Worm (Caenorhabditis elegans) whole organism, midembryonic: Measurements from ENCODE around the gene mltn-8.

Experiments
- cog-1 ChIP-seq: sonication (generic microtip); optimal IDR thresholded peaks from 2 replicates; lab custom pipeline; 2016; ENCODE audit warnings: missing genetic modification characterization, missing compliant biosample characterization
- flt-1 ChIP-seq: fragments of 200-800 bp; sonication (Bioruptor generic); IDR thresholded peaks from 2 replicates; pipeline ENCODE4 v1.3.6; 2022; ENCODE audit warnings: missing genetic modification characterization, missing compliant biosample characterization
- klf-2 ChIP-seq: fragments of 200-800 bp; sonication (Bioruptor generic); conservative IDR thresholded peaks from 2 replicates; pipeline ENCODE4 v1.3.6; 2022; ENCODE audit warnings: missing genetic modification reagents, missing genetic modification characterization, missing compliant biosample characterization
- ref-1 ChIP-seq: fragments of 200-800 bp; sonication (Bioruptor generic); conservative IDR thresholded peaks from 2 replicates; pipeline ENCODE4 v1.3.6; 2022; ENCODE audit warnings: missing genetic modification reagents, missing genetic modification characterization, missing compliant biosample characterization
- tab-1 ChIP-seq: fragments of 200-800 bp; sonication (Bioruptor generic); IDR thresholded peaks from 2 replicates; pipeline ENCODE4 v1.3.6; 2022; ENCODE audit warnings: missing genetic modification characterization, missing compliant biosample characterization
- ztf-23 ChIP-seq: fragments of 200-800 bp; sonication (Bioruptor generic); IDR thresholded peaks from 2 replicates; pipeline ENCODE4 v1.3.6; 2022; ENCODE audit warnings: missing genetic modification reagents, missing genetic modification characterization, missing compliant biosample characterization
- ztf-29 ChIP-seq: fragments of 200-800 bp; sonication (Bioruptor generic); IDR thresholded peaks from 2 replicates; pipeline ENCODE4 v1.3.6; 2022; ENCODE audit warnings: missing genetic modification reagents, missing genetic modification characterization, missing compliant biosample characterization

DNA sequence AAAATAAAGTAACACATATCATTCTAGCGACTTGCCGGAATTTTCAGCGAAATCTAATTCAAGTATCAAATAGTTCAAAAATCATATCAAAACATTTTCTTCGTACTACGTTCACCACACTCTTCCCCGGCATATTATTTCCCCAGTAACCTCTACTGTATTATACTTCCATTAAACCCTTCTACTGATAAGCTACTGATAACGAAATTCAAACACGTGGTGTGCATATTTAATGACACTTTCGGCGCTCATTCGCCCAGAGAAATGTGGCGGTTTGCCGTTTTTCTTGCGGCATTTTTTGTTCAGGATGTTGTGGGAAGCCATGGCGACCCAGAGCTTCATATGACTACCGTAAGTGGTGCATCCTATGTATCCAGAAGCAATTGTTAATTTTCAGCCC lies 5.4 kb upstream of the mltn-8 start, which contains the start of gene lipl-5:
- TF ChIP-seq flt-1 (GFP tag; lab: Robert Waterston, UW) (no peak), klf-2 (GFP tag; lab: Robert Waterston, UW) (no peak), tab-1 (no peak), ztf-23 (GFP tag; lab: Robert Waterston, UW) (no peak), ref-1 (GFP tag; lab: Robert Waterston, UW) (no peak), cog-1 (tag; lab: Kevin White, UChicago) (no peak), ztf-29 (GFP tag; lab: Robert Waterston, UW) (no peak)
